Worm (Caenorhabditis elegans) whole organism, L4/young adult: ENCODE data around the gene vit-3.

Source experiments
- W03F9.2 ChIP-seq: fragments of 150-350 bp; optimal IDR thresholded peaks from 2 replicates; lab custom pipeline; 2014; ENCODE audit warnings: missing biosample characterization, missing genetic modification characterization
- dao-5 ChIP-seq: sonication (generic microtip); optimal IDR thresholded peaks from 2 replicates; lab custom pipeline; 2016; ENCODE audit warnings: missing genotype, missing genetic modification characterization, moderate library complexity, missing compliant biosample characterization
- him-1 ChIP-seq: sonication (generic microtip); optimal IDR thresholded peaks from 2 replicates; lab custom pipeline; 2016; ENCODE audit warnings: missing genotype, missing genetic modification reagents, missing genetic modification characterization, missing compliant biosample characterization

- no peak for TF ChIP-seq dao-5
- TF ChIP-seq him-1 (tag; lab: Kevin White, UChicago) = no peak
- no peak for TF ChIP-seq W03F9.2 (tag; lab: Kevin White, UChicago)
These were observed 18.2 kb upstream of the vit-3 start for ce11 chrX:3590510-3590909.
